Worm (Caenorhabditis elegans) whole organism, L3 larva: ENCODE data around the gene F49C5.12.

Experiments
- ZK546.5 ChIP-seq: sonication (generic microtip); optimal IDR thresholded peaks from 2 replicates; lab custom pipeline; 2017; ENCODE audit warnings: missing biosample characterization, missing genetic modification characterization
- ama-1 ChIP-seq: fragments of 150-350 bp; optimal IDR thresholded peaks from 2 replicates; lab custom pipeline; 2018
- ceh-9 ChIP-seq: sonication (generic microtip); optimal IDR thresholded peaks from 2 replicates; lab custom pipeline; 2018; ENCODE audit warnings: missing biosample characterization, missing genetic modification characterization
- elt-3 ChIP-seq, 3 experiments: fragments of 150-350 bp in 1 of 3; sonication (generic microtip) in 2 of 3; optimal IDR thresholded peaks; 2 replicates in 2 of 3; 4 replicates in 1 of 3; lab custom pipeline; 2014 to 2017; ENCODE audit warnings: missing biosample characterization in 3 of 3, missing genetic modification characterization in 3 of 3
- fkh-10 ChIP-seq: sonication (generic microtip); optimal IDR thresholded peaks from 2 replicates; lab custom pipeline; 2017; ENCODE audit warnings: missing biosample characterization, missing genetic modification reagents, missing genetic modification characterization
- fkh-2 ChIP-seq: fragments of 150-350 bp; optimal IDR thresholded peaks from 2 replicates; lab custom pipeline; 2014; ENCODE audit warnings: missing biosample characterization, missing genetic modification reagents, missing genetic modification characterization
- lin-39 ChIP-seq: fragments of 150-350 bp; optimal IDR thresholded peaks from 2 replicates; lab custom pipeline; 2018; ENCODE audit warnings: missing biosample characterization, missing genetic modification reagents, missing genetic modification characterization
- snpc-4 ChIP-seq: fragments of 150-350 bp; optimal IDR thresholded peaks from 2 replicates; lab custom pipeline; 2014; ENCODE audit warnings: missing biosample characterization, missing genetic modification characterization
- tbx-2 ChIP-seq: sonication (generic microtip); optimal IDR thresholded peaks from 2 replicates; lab custom pipeline; 2016; ENCODE audit warnings: mild to moderate bottlenecking, missing genetic modification characterization, missing compliant biosample characterization

ce11 chrII:12570523-12570922 is 10.4 kb upstream of the F49C5.12 start, which contains the start of gene Y38E10A.1:
- TF ChIP-seq ceh-9 (no peak), snpc-4 (tag; lab: Kevin White, UChicago) (no peak), fkh-2 (tag; lab: Kevin White, UChicago) (no peak), tbx-2 (no peak), ZK546.5 (no peak), lin-39 (tag; lab: Kevin White, UChicago) (no peak), fkh-10 (GFP tag; lab: Kevin White, UChicago) (no peak), elt-3 (tag; optimal IDR thresholded peaks at IDR 0.05; lab: Kevin White, UChicago) (no peak), ama-1 (lab: Kevin White, UChicago) (no peak)
